Worm (Caenorhabditis elegans): ENCODE measurements around the gene rac-2.

- no peak for TF ChIP-seq zfh-2 (GFP tag; conservative IDR thresholded peaks at IDR 0.05)
- no peak for TF ChIP-seq repo-1 (tag; optimal IDR thresholded peaks at IDR 0.05)
- no peak for TF ChIP-seq snpc-4 (GFP tag; optimal IDR thresholded peaks at IDR 0.05)
- no peak for TF ChIP-seq snpc-4 (tag; optimal IDR thresholded peaks at IDR 0.05)
- no peak for TF ChIP-seq ztf-28 (GFP tag; IDR thresholded peaks at IDR 0.05)
Observed at ce11 chrIV:16333121-16333520, 25.1 kb downstream of the rac-2 start.
